Worm (Caenorhabditis elegans) whole organism, young adult: Measurements from ENCODE around the gene pfs-2.

Experiments
- B0019.2 ChIP-seq: fragments of 200-800 bp; sonication (Bioruptor generic); conservative IDR thresholded peaks from 2 replicates; pipeline ENCODE4 v1.3.6; 2022; ENCODE audit warnings: missing genetic modification reagents, missing genetic modification characterization, missing compliant biosample characterization
- C06A6.2 ChIP-seq: fragments of 200-800 bp; sonication (Bioruptor generic); conservative IDR thresholded peaks from 2 replicates; pipeline ENCODE4 v1.3.6; 2022; ENCODE audit warnings: missing genetic modification characterization, missing compliant biosample characterization
- C17E4.6 ChIP-seq: fragments of 200-800 bp; sonication (Bioruptor generic); IDR thresholded peaks from 2 replicates; pipeline ENCODE4 v1.3.6; 2022; ENCODE audit warnings: missing genetic modification reagents, missing genetic modification characterization, missing compliant biosample characterization
- D2030.7 ChIP-seq: fragments of 200-800 bp; sonication (Bioruptor generic); IDR thresholded peaks from 2 replicates; pipeline ENCODE4 v1.3.6; 2022; ENCODE audit warnings: missing genetic modification reagents, missing genetic modification characterization, missing compliant biosample characterization
- F23B12.7 ChIP-seq: sonication (generic microtip); optimal IDR thresholded peaks from 2 replicates; lab custom pipeline; 2017; ENCODE audit warnings: missing genetic modification characterization, mild to moderate bottlenecking, missing compliant biosample characterization, antibody characterized with exemption, moderate library complexity; ENCODE audit not compliant: insufficient read depth
- F33H1.4 ChIP-seq: fragments of 200-800 bp; sonication (Bioruptor generic); IDR thresholded peaks from 2 replicates; pipeline ENCODE4 v1.3.6; 2022; ENCODE audit warnings: missing genetic modification reagents, missing genetic modification characterization, missing compliant biosample characterization
- F37B4.10 ChIP-seq: fragments of 200-800 bp; sonication (Bioruptor generic); IDR thresholded peaks from 2 replicates; pipeline ENCODE4 v1.3.6; 2022; ENCODE audit warnings: missing genetic modification characterization, missing compliant biosample characterization
- F52B5.7 ChIP-seq: sonication (generic microtip); optimal IDR thresholded peaks from 2 replicates; lab custom pipeline; 2016; ENCODE audit warnings: mild to moderate bottlenecking, missing genetic modification characterization, missing compliant biosample characterization
- F55B11.4 ChIP-seq: sonication (generic microtip); optimal IDR thresholded peaks from 2 replicates; lab custom pipeline; 2016; ENCODE audit warnings: missing compliant biosample characterization, missing genetic modification characterization, borderline replicate concordance; ENCODE audit not compliant: insufficient read depth
- Y53G8AR.9 ChIP-seq: fragments of 200-800 bp; sonication (Bioruptor generic); conservative IDR thresholded peaks from 2 replicates; pipeline ENCODE4 v1.3.6; 2022; ENCODE audit warnings: missing genetic modification reagents, missing genetic modification characterization, missing compliant biosample characterization
- Y56A3A.18 ChIP-seq: fragments of 200-800 bp; sonication (Bioruptor generic); IDR thresholded peaks from 2 replicates; pipeline ENCODE4 v1.3.6; 2022; ENCODE audit warnings: missing genetic modification reagents, missing genetic modification characterization, missing compliant biosample characterization
- Y67H2A.10 ChIP-seq: fragments of 200-800 bp; sonication (Bioruptor generic); conservative IDR thresholded peaks from 2 replicates; pipeline ENCODE4 v1.3.6; 2022; ENCODE audit warnings: missing genetic modification reagents, missing genetic modification characterization, missing compliant biosample characterization
- ama-1 ChIP-seq, 3 experiments: fragments of 150-350 bp in 1 of 3; sonication (generic microtip) in 2 of 3; optimal IDR thresholded peaks; 2 replicates each; lab custom pipeline; 2014 to 2018; ENCODE audit warnings: missing biosample characterization in 2 of 3, missing genetic modification characterization in 2 of 3, missing genetic modification reagents in 2 of 3
- aptf-2 ChIP-seq: fragments of 200-800 bp; sonication (Bioruptor generic); conservative IDR thresholded peaks from 2 replicates; pipeline ENCODE4 v1.3.6; 2022; ENCODE audit warnings: missing genetic modification reagents, missing genetic modification characterization, missing compliant biosample characterization
- aptf-3 ChIP-seq: fragments of 200-800 bp; sonication (Bioruptor generic); IDR thresholded peaks from 2 replicates; pipeline ENCODE4 v1.3.6; 2022; ENCODE audit warnings: missing genetic modification characterization, missing compliant biosample characterization
- atf-7 ChIP-seq: sonication (generic microtip); optimal IDR thresholded peaks from 2 replicates; lab custom pipeline; 2017; ENCODE audit warnings: mild to moderate bottlenecking, missing genetic modification characterization, missing compliant biosample characterization
- cebp-1 ChIP-seq, 2 experiments: fragments of 200-800 bp in 1 of 2; sonication (Bioruptor generic) in 1 of 2; sonication (generic microtip) in 1 of 2; IDR thresholded peaks in 1 of 2; optimal IDR thresholded peaks in 1 of 2; 2 replicates each; pipeline versions ENCODE4 v1.3.6 to Lab custom; 2017 to 2022; ENCODE audit warnings: missing compliant biosample characterization in 2 of 2, missing genetic modification characterization in 2 of 2, mild to moderate bottlenecking in 1 of 2, missing genetic modification reagents in 1 of 2, moderate library complexity in 1 of 2
- ceh-27 ChIP-seq: fragments of 200-800 bp; sonication (Bioruptor generic); optimal IDR thresholded peaks from 2 replicates; lab custom pipeline; 2018; ENCODE audit warnings: mild to moderate bottlenecking, missing genetic modification characterization, moderate library complexity, missing compliant biosample characterization
- ceh-91 ChIP-seq: fragments of 200-800 bp; sonication (Bioruptor generic); IDR thresholded peaks from 2 replicates; pipeline ENCODE4 v1.3.6; 2022; ENCODE audit warnings: missing genetic modification reagents, missing genetic modification characterization, missing compliant biosample characterization
- dpff-1 ChIP-seq: sonication (generic microtip); optimal IDR thresholded peaks from 2 replicates; lab custom pipeline; 2017; ENCODE audit warnings: mild to moderate bottlenecking, missing genetic modification characterization, missing compliant biosample characterization
- egl-44 ChIP-seq: fragments of 200-800 bp; sonication (Bioruptor generic); IDR thresholded peaks from 2 replicates; pipeline ENCODE4 v1.3.6; 2022; ENCODE audit warnings: missing genetic modification reagents, missing genetic modification characterization, missing compliant biosample characterization
- ets-4 ChIP-seq: fragments of 200-800 bp; sonication (Bioruptor generic); optimal IDR thresholded peaks from 2 replicates; lab custom pipeline; 2018; ENCODE audit warnings: mild to moderate bottlenecking, missing genetic modification characterization, missing compliant biosample characterization
- hmg-1.2 ChIP-seq: fragments of 200-800 bp; sonication (Bioruptor generic); IDR thresholded peaks from 2 replicates; pipeline ENCODE4 v1.3.6; 2022; ENCODE audit warnings: missing genetic modification reagents, missing genetic modification characterization, missing compliant biosample characterization
- hsf-1 ChIP-seq: fragments of 200-800 bp; sonication (Bioruptor generic); IDR thresholded peaks from 2 replicates; pipeline ENCODE4 v1.3.6; 2022; ENCODE audit warnings: missing genetic modification reagents, missing genetic modification characterization, missing compliant biosample characterization
- let-526 ChIP-seq: fragments of 200-800 bp; sonication (Bioruptor generic); IDR thresholded peaks from 2 replicates; pipeline ENCODE4 v1.3.6; 2022; ENCODE audit warnings: missing genetic modification reagents, missing genetic modification characterization, missing compliant biosample characterization
- mcd-1 ChIP-seq: fragments of 200-800 bp; sonication (Bioruptor generic); IDR thresholded peaks from 2 replicates; pipeline ENCODE4 v1.3.6; 2022; ENCODE audit warnings: missing genetic modification reagents, missing genetic modification characterization, missing compliant biosample characterization
- nfya-1 ChIP-seq: sonication (generic microtip); optimal IDR thresholded peaks from 2 replicates; lab custom pipeline; 2017; ENCODE audit warnings: antibody characterized with exemption, missing compliant biosample characterization, missing genetic modification characterization, borderline replicate concordance; ENCODE audit not compliant: insufficient read depth
- nhr-90 ChIP-seq: sonication (generic microtip); optimal IDR thresholded peaks from 2 replicates; lab custom pipeline; 2016; ENCODE audit warnings: missing genotype, mild to moderate bottlenecking, missing genetic modification characterization, missing compliant biosample characterization
- rpc-1 ChIP-seq, 2 experiments: fragments of 150-350 bp in 1 of 2; sonication (generic microtip) in 1 of 2; optimal IDR thresholded peaks; 2 replicates each; lab custom pipeline; 2014 to 2018; ENCODE audit warnings: missing biosample characterization in 1 of 2, missing genetic modification characterization in 1 of 2, missing genetic modification reagents in 1 of 2, missing genotype in 1 of 2
- sdz-38 ChIP-seq: sonication (generic microtip); optimal IDR thresholded peaks from 2 replicates; lab custom pipeline; 2016; ENCODE audit warnings: missing genotype, missing genetic modification characterization, missing compliant biosample characterization
- snpc-1.3 ChIP-seq: sonication (generic microtip); optimal IDR thresholded peaks from 2 replicates; lab custom pipeline; 2017; ENCODE audit warnings: missing genetic modification characterization, mild to moderate bottlenecking, missing compliant biosample characterization, antibody characterized with exemption, moderate library complexity, missing genotype, missing genetic modification reagents; ENCODE audit not compliant: insufficient read depth
- tbp1 ChIP-seq: fragments of 200-800 bp; sonication (Bioruptor generic); optimal IDR thresholded peaks from 2 replicates; lab custom pipeline; 2018; ENCODE audit warnings: mild to moderate bottlenecking, missing genetic modification characterization, missing compliant biosample characterization
- xnd-1 ChIP-seq: sonication (generic microtip); optimal IDR thresholded peaks from 2 replicates; lab custom pipeline; 2016; ENCODE audit warnings: missing genotype, missing genetic modification reagents, missing genetic modification characterization, missing compliant biosample characterization
- zfh-2 ChIP-seq: fragments of 200-800 bp; sonication (Bioruptor generic); conservative IDR thresholded peaks from 2 replicates; pipeline ENCODE4 v1.3.6; 2022; ENCODE audit warnings: missing genetic modification reagents, missing genetic modification characterization, missing compliant biosample characterization
- ztf-26 ChIP-seq: sonication (generic microtip); optimal IDR thresholded peaks from 2 replicates; lab custom pipeline; 2017; ENCODE audit warnings: missing genetic modification characterization, missing compliant biosample characterization
- ztf-28 ChIP-seq: fragments of 200-800 bp; sonication (Bioruptor generic); IDR thresholded peaks from 2 replicates; pipeline ENCODE4 v1.3.6; 2022; ENCODE audit warnings: missing genetic modification reagents, missing genetic modification characterization, missing compliant biosample characterization
- ztf-6 ChIP-seq: fragments of 200-800 bp; sonication (Bioruptor generic); IDR thresholded peaks from 2 replicates; pipeline ENCODE4 v1.3.6; 2022; ENCODE audit warnings: missing genetic modification reagents, missing genetic modification characterization, missing compliant biosample characterization

Gene pfs-2

DNA sequence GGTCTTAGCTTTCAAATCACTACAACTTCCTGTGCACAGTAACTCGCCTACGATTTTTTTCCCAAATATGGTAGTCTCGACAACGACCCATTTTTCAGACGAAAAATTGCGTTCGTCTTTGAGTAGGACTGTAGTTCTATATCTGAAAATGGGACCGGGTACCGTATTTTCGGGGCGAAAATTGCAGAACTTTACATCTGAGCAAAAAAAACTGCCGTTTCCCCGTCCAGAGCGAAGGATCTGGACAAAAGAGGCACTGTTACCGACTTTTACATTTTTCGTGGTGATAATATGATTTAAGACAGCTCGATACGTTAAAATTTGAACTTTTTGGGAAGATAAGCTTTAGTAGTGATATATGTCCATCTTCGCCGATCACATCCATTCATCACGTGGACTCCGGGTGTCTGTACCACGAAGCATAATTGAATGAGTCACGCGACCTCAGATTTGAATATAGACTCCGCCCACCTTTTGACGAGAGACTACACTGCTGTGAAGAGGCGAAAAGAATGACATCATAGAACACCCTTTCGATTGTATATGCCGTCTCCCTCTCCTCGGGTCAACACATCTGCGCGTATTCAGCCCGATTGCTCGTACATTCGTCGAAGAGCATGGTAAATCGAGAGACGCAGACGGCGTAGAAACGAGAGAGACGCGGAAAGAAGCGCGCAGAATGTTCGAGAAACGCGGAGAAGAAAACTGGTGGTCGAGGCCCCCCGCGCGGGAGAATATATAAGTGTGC is 46.7 kb downstream of the pfs-2 start (continued):
- no peak for TF ChIP-seq xnd-1 (tag; lab: Kevin White, UChicago)
- TF ChIP-seq D2030.7 (GFP tag; lab: Robert Waterston, UW) = 0 out of 2 replicates have a peak, but pooled peaks have one; percentile 20
- TF ChIP-seq ceh-27 (GFP tag; lab: Kevin White, UChicago) = peak; percentile 19
- TF ChIP-seq rpc-1 (optimal IDR thresholded peaks at IDR 0.05; lab: Kevin White, UChicago) = peak; percentile 35
- no peak for TF ChIP-seq rpc-1 (tag; optimal IDR thresholded peaks at IDR 0.05; lab: Kevin White, UChicago)
- no peak for TF ChIP-seq nhr-90 (tag; lab: Kevin White, UChicago)
- TF ChIP-seq snpc-1.3 (tag; lab: Kevin White, UChicago) = no peak
- TF ChIP-seq Y56A3A.18 (GFP tag; lab: Robert Waterston, UW) = no peak
- TF ChIP-seq ztf-28 (GFP tag; lab: Robert Waterston, UW) = 0 out of 2 replicates have a peak, but pooled peaks have one; percentile 22
- TF ChIP-seq ztf-26 (tag; lab: Kevin White, UChicago) = peak; percentile 62
- TF ChIP-seq Y67H2A.10 (GFP tag; lab: Robert Waterston, UW) = no peak
- peak; percentile 82 for TF ChIP-seq hmg-1.2 (GFP tag; lab: Robert Waterston, UW)
- no peak for TF ChIP-seq F55B11.4
- no peak for TF ChIP-seq ets-4 (GFP tag; lab: Kevin White, UChicago)
- no peak for TF ChIP-seq dpff-1 (tag; lab: Kevin White, UChicago)
- no peak for TF ChIP-seq aptf-3 (GFP tag; lab: Robert Waterston, UW)
- peak; percentile 64 for TF ChIP-seq mcd-1
- TF ChIP-seq atf-7 (tag; lab: Kevin White, UChicago) = peak; percentile 90
- no peak for TF ChIP-seq nfya-1
- no peak for TF ChIP-seq ztf-6 (GFP tag; lab: Robert Waterston, UW)
- peak; percentile 6 for TF ChIP-seq F23B12.7
- 0 out of 2 replicates have a peak, but pooled peaks have one; percentile 21 for TF ChIP-seq C06A6.2 (GFP tag; lab: Robert Waterston, UW)
- TF ChIP-seq F33H1.4 = no peak
- no peak for TF ChIP-seq C17E4.6 (GFP tag; lab: Robert Waterston, UW)
- TF ChIP-seq cebp-1 (GFP tag; IDR thresholded peaks at IDR 0.05; lab: Robert Waterston, UW) = no peak
- peak; percentile 43 for TF ChIP-seq cebp-1 (tag; optimal IDR thresholded peaks at IDR 0.05; lab: Kevin White, UChicago)
- TF ChIP-seq Y53G8AR.9 (GFP tag; lab: Robert Waterston, UW) = 0 out of 2 replicates have a peak, but pooled peaks have one; percentile 31
- peak; percentile 95 for TF ChIP-seq hsf-1
- TF ChIP-seq egl-44 (GFP tag; lab: Robert Waterston, UW) = no peak
- TF ChIP-seq zfh-2 = peak; percentile 73

ce11 chrII:14405489-14406059 is 47.4 kb downstream of the pfs-2 start:
- TF ChIP-seq B0019.2 (GFP tag; lab: Robert Waterston, UW) (no peak), F37B4.10 (GFP tag; lab: Robert Waterston, UW) (no peak), F52B5.7 (tag; lab: Kevin White, UChicago) (no peak), aptf-2 (GFP tag; lab: Robert Waterston, UW) (no peak), sdz-38 (tag; lab: Kevin White, UChicago) (no peak), ceh-91 (GFP tag; lab: Robert Waterston, UW) (no peak), let-526 (GFP tag; lab: Robert Waterston, UW) (no peak), tbp1 (GFP tag; lab: Kevin White, UChicago) (no peak), ama-1 (optimal IDR thresholded peaks at IDR 0.05; lab: Kevin White, UChicago) (peak; percentile 90), ama-1 (GFP tag; optimal IDR thresholded peaks at IDR 0.05; lab: Kevin White, UChicago) (no peak)
